Worm (Caenorhabditis elegans) whole organism, L1 larva: ENCODE data around the gene cit-1.2.

ENCODE experiments used
- C04F5.9 ChIP-seq: sonication (generic microtip); optimal IDR thresholded peaks from 2 replicates; lab custom pipeline; 2016; ENCODE audit warnings: missing genetic modification characterization, missing compliant biosample characterization
- C34B4.2 ChIP-seq: sonication (generic microtip); optimal IDR thresholded peaks from 2 replicates; lab custom pipeline; 2017; ENCODE audit warnings: mild to moderate bottlenecking, missing genetic modification characterization, missing compliant biosample characterization
- alr-1 ChIP-seq: fragments of 200-800 bp; sonication (Bioruptor generic); optimal IDR thresholded peaks from 2 replicates; lab custom pipeline; 2018; ENCODE audit warnings: borderline replicate concordance, mild to moderate bottlenecking, missing genetic modification characterization, missing compliant biosample characterization
- aly-2 ChIP-seq: fragments of 150-350 bp; optimal IDR thresholded peaks from 2 replicates; lab custom pipeline; 2014; ENCODE audit warnings: missing biosample characterization, missing genetic modification characterization
- ceh-63 ChIP-seq: fragments of 200-800 bp; sonication (Bioruptor generic); optimal IDR thresholded peaks from 2 replicates; lab custom pipeline; 2018; ENCODE audit warnings: mild to moderate bottlenecking, missing genetic modification characterization, missing compliant biosample characterization
- ceh-8 ChIP-seq: fragments of 200-800 bp; sonication (Bioruptor generic); optimal IDR thresholded peaks from 2 replicates; lab custom pipeline; 2018; ENCODE audit warnings: mild to moderate bottlenecking, missing genetic modification characterization, moderate library complexity, missing compliant biosample characterization
- ceh-90 ChIP-seq: sonication (generic microtip); optimal IDR thresholded peaks from 2 replicates; lab custom pipeline; 2016; ENCODE audit warnings: missing genetic modification characterization, missing compliant biosample characterization
- ces-1 ChIP-seq: fragments of 150-350 bp; optimal IDR thresholded peaks from 2 replicates; lab custom pipeline; 2014; ENCODE audit warnings: missing biosample characterization, missing genetic modification reagents, missing genetic modification characterization
- dsc-1 ChIP-seq: sonication (generic microtip); optimal IDR thresholded peaks from 2 replicates; lab custom pipeline; 2016; ENCODE audit warnings: mild to moderate bottlenecking, missing genetic modification characterization, missing compliant biosample characterization
- efl-1 ChIP-seq, 4 experiments: fragments of 150-350 bp; optimal IDR thresholded peaks in 3 of 4; peaks in 1 of 4; 1 replicate in 1 of 4; 2 replicates in 3 of 4; lab custom pipeline; 2014; ENCODE audit warnings: missing biosample characterization in 2 of 4, missing genetic modification characterization in 2 of 4, missing genetic modification reagents in 2 of 4
- fos-1 ChIP-seq: fragments of 150-350 bp; optimal IDR thresholded peaks from 2 replicates; lab custom pipeline; 2014; ENCODE audit warnings: missing biosample characterization, missing genetic modification characterization
- hlh-17 ChIP-seq: fragments of 200-800 bp; sonication (Bioruptor generic); optimal IDR thresholded peaks from 2 replicates; lab custom pipeline; 2018; ENCODE audit warnings: missing genetic modification characterization, mild to moderate bottlenecking, missing compliant biosample characterization, moderate library complexity, borderline replicate concordance
- hlh-4 ChIP-seq: sonication (generic microtip); optimal IDR thresholded peaks from 2 replicates; lab custom pipeline; 2016; ENCODE audit warnings: mild to moderate bottlenecking, missing genetic modification characterization, missing compliant biosample characterization
- irx-1 ChIP-seq: sonication (generic microtip); optimal IDR thresholded peaks from 2 replicates; lab custom pipeline; 2016; ENCODE audit warnings: missing genetic modification characterization, missing compliant biosample characterization
- jun-1 ChIP-seq: fragments of 150-350 bp; optimal IDR thresholded peaks from 2 replicates; lab custom pipeline; 2014; ENCODE audit warnings: missing biosample characterization, missing genetic modification reagents, missing genetic modification characterization
- lin-13 ChIP-seq: fragments of 150-350 bp; optimal IDR thresholded peaks from 2 replicates; lab custom pipeline; 2014; ENCODE audit warnings: missing biosample characterization, missing genetic modification reagents, missing genetic modification characterization
- lin-35 ChIP-seq, 2 experiments: fragments of 150-350 bp; optimal IDR thresholded peaks; 2 replicates each; lab custom pipeline; 2014; ENCODE audit warnings: missing biosample characterization in 2 of 2, missing genetic modification characterization in 2 of 2, missing genetic modification reagents in 2 of 2
- lir-3 ChIP-seq: sonication (generic microtip); optimal IDR thresholded peaks from 2 replicates; lab custom pipeline; 2016; ENCODE audit warnings: mild to moderate bottlenecking, missing genetic modification characterization, moderate library complexity, missing compliant biosample characterization; ENCODE audit not compliant: poor library complexity
- mdl-1 ChIP-seq, 2 experiments: fragments of 150-350 bp; optimal IDR thresholded peaks; 2 replicates each; lab custom pipeline; 2014 to 2017; ENCODE audit warnings: missing biosample characterization in 2 of 2, missing genetic modification characterization in 2 of 2, inconsistent platforms in 1 of 2
- mef-2 ChIP-seq: fragments of 150-350 bp; optimal IDR thresholded peaks from 2 replicates; lab custom pipeline; 2014; ENCODE audit warnings: missing biosample characterization, missing genetic modification characterization
- mep-1 ChIP-seq: fragments of 150-350 bp; optimal IDR thresholded peaks from 2 replicates; lab custom pipeline; 2014; ENCODE audit warnings: missing biosample characterization, missing genetic modification characterization
- nhr-19 ChIP-seq: fragments of 200-800 bp; sonication (Bioruptor generic); conservative IDR thresholded peaks from 2 replicates; pipeline ENCODE4 v1.3.6; 2022; ENCODE audit warnings: missing genetic modification characterization, missing compliant biosample characterization
- nhr-20 ChIP-seq: sonication (generic microtip); optimal IDR thresholded peaks from 2 replicates; lab custom pipeline; 2016; ENCODE audit warnings: mild to moderate bottlenecking, missing genetic modification characterization, missing compliant biosample characterization
- nhr-237 ChIP-seq: fragments of 150-350 bp; optimal IDR thresholded peaks from 2 replicates; lab custom pipeline; 2014; ENCODE audit warnings: missing biosample characterization, missing genetic modification characterization
- nhr-90 ChIP-seq: sonication (generic microtip); optimal IDR thresholded peaks from 2 replicates; lab custom pipeline; 2016; ENCODE audit warnings: mild to moderate bottlenecking, missing genetic modification characterization, missing compliant biosample characterization; ENCODE audit not compliant: poor library complexity
- pag-3 ChIP-seq: sonication (generic microtip); optimal IDR thresholded peaks from 2 replicates; lab custom pipeline; 2017; ENCODE audit warnings: missing genetic modification characterization, mild to moderate bottlenecking, missing compliant biosample characterization, antibody characterized with exemption, borderline replicate concordance; ENCODE audit not compliant: insufficient read depth
- rnt-1 ChIP-seq: sonication (generic microtip); optimal IDR thresholded peaks from 2 replicates; lab custom pipeline; 2016; ENCODE audit warnings: mild to moderate bottlenecking, missing genetic modification characterization, moderate library complexity, missing compliant biosample characterization
- sox-4 ChIP-seq: sonication (generic microtip); optimal IDR thresholded peaks from 2 replicates; lab custom pipeline; 2016; ENCODE audit warnings: missing genetic modification characterization, missing compliant biosample characterization
- tbx-2 ChIP-seq: sonication (generic microtip); optimal IDR thresholded peaks from 2 replicates; lab custom pipeline; 2016; ENCODE audit warnings: missing genetic modification characterization, missing compliant biosample characterization
- tlp-1 ChIP-seq: fragments of 150-350 bp; optimal IDR thresholded peaks from 2 replicates; lab custom pipeline; 2014; ENCODE audit warnings: missing biosample characterization, missing genetic modification characterization
- unc-62 ChIP-seq: fragments of 150-350 bp; optimal IDR thresholded peaks from 2 replicates; lab custom pipeline; 2014; ENCODE audit warnings: missing biosample characterization, missing genetic modification reagents, missing genetic modification characterization
- unc-86 ChIP-seq: sonication (generic microtip); optimal IDR thresholded peaks from 2 replicates; lab custom pipeline; 2016; ENCODE audit warnings: missing genetic modification characterization, missing compliant biosample characterization
- unc-98 ChIP-seq: fragments of 200-800 bp; sonication (Bioruptor generic); IDR thresholded peaks from 2 replicates; pipeline ENCODE4 v1.3.6; 2022; ENCODE audit warnings: missing genetic modification characterization, missing compliant biosample characterization

Gene cit-1.2

DNA sequence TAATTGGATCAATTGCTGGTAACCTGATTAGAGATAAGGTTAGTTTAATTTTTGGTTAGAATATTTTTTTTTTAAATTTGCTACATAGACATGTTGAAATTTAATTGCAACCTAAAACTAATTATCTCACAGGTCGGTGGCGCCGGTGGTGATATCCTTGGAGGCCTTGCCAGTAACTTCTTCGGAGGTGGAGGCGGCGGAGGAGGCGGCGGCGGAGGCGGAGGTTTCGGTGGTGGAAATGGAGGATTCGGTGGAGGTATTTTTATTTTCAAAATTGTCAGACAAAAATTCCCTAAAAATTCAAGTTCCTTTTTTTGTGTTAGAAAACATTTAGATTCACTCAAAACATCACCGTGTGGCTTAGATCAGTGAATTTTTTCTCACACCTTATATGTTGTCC is 29.3 kb upstream of the cit-1.2 start:
- TF ChIP-seq ceh-8 (GFP tag; lab: Kevin White, UChicago), result no peak
- TF ChIP-seq nhr-237 (tag; lab: Kevin White, UChicago), result no peak
- no peak for TF ChIP-seq mef-2 (tag; lab: Kevin White, UChicago)
- TF ChIP-seq lin-13 (GFP tag; lab: Kevin White, UChicago), result no peak
- no peak for TF ChIP-seq unc-98
- TF ChIP-seq efl-1 (optimal IDR thresholded peaks at IDR 0.05; lab: Kevin White, UChicago), result no peak
- no peak for TF ChIP-seq efl-1 (GFP tag; optimal IDR thresholded peaks at IDR 0.05 in 1 of 2; lab: Kevin White, UChicago)
- no peak for TF ChIP-seq tbx-2 (tag; lab: Kevin White, UChicago)
- no peak for TF ChIP-seq jun-1 (tag; lab: Kevin White, UChicago)
- TF ChIP-seq sox-4 (tag; lab: Kevin White, UChicago), result no peak
- no peak for TF ChIP-seq C34B4.2 (tag; lab: Kevin White, UChicago)
- no peak for TF ChIP-seq unc-86 (tag; lab: Kevin White, UChicago)
- no peak for TF ChIP-seq nhr-20 (tag; lab: Kevin White, UChicago)
- TF ChIP-seq ces-1 (GFP tag; lab: Kevin White, UChicago), result no peak
- no peak for TF ChIP-seq irx-1 (tag; lab: Kevin White, UChicago)
- TF ChIP-seq, all 84 proteins: peak for 0

DNA sequence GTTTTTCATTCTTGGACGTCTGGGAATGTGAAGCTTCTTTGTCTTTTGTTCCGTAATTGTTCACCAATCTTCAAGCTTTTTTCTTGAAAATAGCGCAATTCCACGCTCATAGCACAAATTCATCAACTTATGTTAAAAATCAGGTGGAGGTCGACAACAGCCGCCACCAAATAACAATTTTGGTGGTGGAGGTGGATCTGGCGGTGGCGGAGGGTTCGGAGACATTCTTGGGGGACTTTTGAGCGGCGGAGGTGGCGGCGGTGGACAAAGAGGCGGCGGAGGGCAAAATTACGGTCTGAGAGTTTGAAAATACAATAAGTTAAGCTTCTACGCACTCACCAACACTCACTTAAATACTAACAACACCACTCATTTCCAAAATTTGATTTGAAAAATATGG is 28.6 kb upstream of the cit-1.2 start:
- TF ChIP-seq hlh-4 (tag; lab: Kevin White, UChicago), result no peak
- TF ChIP-seq sox-4 (tag; lab: Kevin White, UChicago), result no peak
- no peak for TF ChIP-seq mdl-1 (tag; optimal IDR thresholded peaks at IDR 0.05; lab: Kevin White, UChicago)
- TF ChIP-seq nhr-237 (tag; lab: Kevin White, UChicago), result no peak

DNA sequence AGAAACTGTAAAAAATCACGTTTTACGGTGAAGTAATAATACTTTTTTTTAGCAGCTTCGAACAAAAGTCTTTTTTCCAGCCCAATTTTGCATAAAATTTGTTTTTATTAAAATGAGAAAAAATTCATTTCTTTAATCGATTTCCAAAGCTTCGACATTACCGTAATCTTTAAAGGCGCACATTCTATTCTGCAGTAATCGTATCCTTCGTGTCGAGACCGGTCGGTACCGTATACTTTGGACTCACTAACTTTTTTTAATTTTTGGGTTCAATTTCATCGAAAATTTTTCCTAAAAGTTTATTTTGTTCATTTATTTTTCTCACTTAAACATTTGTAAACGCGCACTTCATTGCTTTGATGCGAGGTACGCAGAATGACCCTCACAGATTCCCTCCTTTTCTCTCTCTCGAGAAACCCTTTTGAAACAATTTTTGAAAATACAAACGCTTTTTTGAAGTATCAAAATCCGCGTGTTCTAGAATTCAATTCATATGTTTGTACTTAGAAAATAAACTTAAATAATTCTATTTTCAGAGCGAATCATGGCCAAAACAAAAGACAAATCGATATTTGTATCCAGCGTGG is 23.9 kb upstream of the cit-1.2 start, which contains the start of gene hrpk-2:
TSS of gene hrpk-2 (plus strand) at position 537 of the 587 bp plus-strand sequence.
- TF ChIP-seq pag-3 (tag; lab: Kevin White, UChicago), result no peak
- no peak for TF ChIP-seq alr-1 (tag; lab: Kevin White, UChicago)
- no peak for TF ChIP-seq ceh-63 (GFP tag; lab: Kevin White, UChicago)
- TF ChIP-seq fos-1, result no peak
- TF ChIP-seq lir-3 (tag; lab: Kevin White, UChicago), result no peak
- TF ChIP-seq rnt-1 (tag; lab: Kevin White, UChicago), result no peak
- TF ChIP-seq aly-2 (tag; lab: Kevin White, UChicago), result no peak
- TF ChIP-seq efl-1 (optimal IDR thresholded peaks at IDR 0.05; lab: Kevin White, UChicago), result no peak
- no peak for TF ChIP-seq efl-1 (GFP tag; optimal IDR thresholded peaks at IDR 0.05 in 1 of 2; lab: Kevin White, UChicago)
- TF ChIP-seq tbx-2 (tag; lab: Kevin White, UChicago), result no peak
- no peak for TF ChIP-seq nhr-19 (GFP tag; lab: Robert Waterston, UW)
- no peak for TF ChIP-seq mep-1
- TF ChIP-seq unc-62, result no peak
- no peak for TF ChIP-seq nhr-237 (tag; lab: Kevin White, UChicago)
- no peak for TF ChIP-seq nhr-90
- no peak for TF ChIP-seq hlh-17 (GFP tag; lab: Kevin White, UChicago)

DNA sequence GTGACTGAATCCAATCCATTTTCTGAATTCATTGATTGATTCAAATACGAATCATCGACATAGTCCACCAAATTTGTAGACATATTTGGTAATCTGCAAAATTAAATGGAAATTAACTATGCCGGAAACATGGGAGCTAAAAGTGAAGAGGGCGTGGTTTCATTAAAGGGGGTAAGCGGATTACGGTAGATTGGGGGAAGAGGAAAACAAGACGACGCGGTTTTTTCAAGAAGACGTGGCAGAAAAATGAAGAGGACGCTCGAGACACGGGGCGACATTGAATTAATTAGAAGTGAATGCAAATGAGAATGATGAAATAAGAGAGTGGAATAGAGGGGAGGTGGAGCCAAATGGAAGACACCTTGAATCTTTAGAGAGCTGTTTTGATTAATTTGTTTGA is 14.2 kb upstream of the cit-1.2 start, which contains the start of gene npr-17:
TSS of gene npr-17 (minus strand) at position 101 of the 400 bp plus-strand sequence.
- TF ChIP-seq tlp-1 (tag; lab: Kevin White, UChicago) (no peak), pag-3 (tag; lab: Kevin White, UChicago) (no peak), lin-35 (GFP tag; optimal IDR thresholded peaks at IDR 0.05; lab: Kevin White, UChicago) (no peak), ceh-90 (tag; lab: Kevin White, UChicago) (no peak), C04F5.9 (tag; lab: Kevin White, UChicago) (no peak), mef-2 (tag; lab: Kevin White, UChicago) (no peak), dsc-1 (tag; lab: Kevin White, UChicago) (peak; percentile 43)
